Fruit fly (Drosophila melanogaster) whole organism, adult: ENCODE results near the gene Samuel.

Source experiments
- CG11617 ChIP-seq: fragments of 200-800 bp; sonication (Bioruptor generic); optimal IDR thresholded peaks from 2 replicates; lab custom pipeline; 2017; ENCODE audit warnings: mild to moderate bottlenecking, missing biosample characterization, missing genetic modification reagents, missing genetic modification characterization
- CG12768 ChIP-seq: fragments of 200-800 bp; sonication (Bioruptor generic); optimal IDR thresholded peaks from 2 replicates; lab custom pipeline; 2017; ENCODE audit warnings: missing biosample characterization, missing genetic modification characterization, mild to moderate bottlenecking, moderate library complexity, missing genetic modification reagents
- CG14711 ChIP-seq: fragments of 200-800 bp; sonication (Bioruptor generic); optimal IDR thresholded peaks from 2 replicates; lab custom pipeline; 2018; ENCODE audit warnings: missing biosample characterization, mild to moderate bottlenecking, missing genetic modification characterization, moderate library complexity
- CG1620 ChIP-seq: fragments of 200-800 bp; sonication (Bioruptor generic); optimal IDR thresholded peaks from 2 replicates; lab custom pipeline; 2016; ENCODE audit warnings: missing biosample characterization, missing genetic modification characterization
- CG33017 ChIP-seq: fragments of 200-800 bp; sonication (Bioruptor generic); optimal IDR thresholded peaks from 2 replicates; lab custom pipeline; 2018; ENCODE audit warnings: missing biosample characterization, mild to moderate bottlenecking, missing genetic modification characterization, moderate library complexity
- CG5204 ChIP-seq: fragments of 200-800 bp; sonication (Bioruptor generic); optimal IDR thresholded peaks from 2 replicates; lab custom pipeline; 2016; ENCODE audit warnings: missing biosample characterization, missing genetic modification characterization
- CG7045 ChIP-seq: fragments of 200-800 bp; sonication (Bioruptor generic); optimal IDR thresholded peaks from 2 replicates; lab custom pipeline; 2017; ENCODE audit warnings: missing biosample characterization, mild to moderate bottlenecking, missing genetic modification characterization
- CG7101 ChIP-seq: fragments of 200-800 bp; sonication (Bioruptor generic); optimal IDR thresholded peaks from 2 replicates; lab custom pipeline; 2018; ENCODE audit warnings: missing biosample characterization, mild to moderate bottlenecking, missing genetic modification characterization, moderate library complexity
- Clk ChIP-seq: fragments of 200-800 bp; sonication (Bioruptor generic); optimal IDR thresholded peaks from 2 replicates; lab custom pipeline; 2017; ENCODE audit warnings: missing biosample characterization, missing genetic modification characterization
- Crg-1 ChIP-seq: fragments of 200-800 bp; sonication (Bioruptor generic); optimal IDR thresholded peaks from 2 replicates; lab custom pipeline; 2016; ENCODE audit warnings: missing biosample characterization, missing genetic modification characterization
- Hr96 ChIP-seq: fragments of 200-800 bp; sonication (Bioruptor generic); optimal IDR thresholded peaks from 2 replicates; lab custom pipeline; 2016; ENCODE audit warnings: missing biosample characterization, missing genetic modification characterization
- Mnt ChIP-seq: fragments of 200-800 bp; sonication (Bioruptor generic); optimal IDR thresholded peaks from 2 replicates; lab custom pipeline; 2016; ENCODE audit warnings: missing biosample characterization, mild to moderate bottlenecking, missing genetic modification characterization
- bab1 ChIP-seq: fragments of 200-800 bp; sonication (Bioruptor generic); optimal IDR thresholded peaks from 3 replicates; lab custom pipeline; 2019; ENCODE audit warnings: missing biosample characterization, mild to moderate bottlenecking, missing genetic modification characterization, moderate library complexity
- cic ChIP-seq: fragments of 200-800 bp; sonication (Bioruptor generic); optimal IDR thresholded peaks from 2 replicates; lab custom pipeline; 2017; ENCODE audit warnings: missing biosample characterization, mild to moderate bottlenecking, missing genetic modification characterization, moderate library complexity
- cnc ChIP-seq, 2 experiments: fragments of >200 bp; optimal IDR thresholded peaks; 2 replicates each; lab custom pipeline; 2017
- kay ChIP-seq: fragments of 200-800 bp; sonication (Bioruptor generic); peaks from one replicate; lab custom pipeline; 2016; ENCODE audit warnings: missing biosample characterization, missing genetic modification characterization, borderline replicate concordance
- ovo ChIP-seq: fragments of 200-800 bp; sonication (Bioruptor generic); optimal IDR thresholded peaks from 2 replicates; lab custom pipeline; 2016; ENCODE audit warnings: missing biosample characterization, missing genetic modification characterization
- pad ChIP-seq: fragments of 200-800 bp; sonication (Bioruptor generic); optimal IDR thresholded peaks from 3 replicates; lab custom pipeline; 2017; ENCODE audit warnings: missing biosample characterization, missing genetic modification characterization, mild to moderate bottlenecking, moderate library complexity, missing genetic modification reagents
- tj ChIP-seq: fragments of 200-800 bp; sonication (Bioruptor generic); optimal IDR thresholded peaks from 3 replicates; lab custom pipeline; 2017; ENCODE audit warnings: missing biosample characterization, mild to moderate bottlenecking, missing genetic modification characterization, moderate library complexity
- toe ChIP-seq: fragments of 200-800 bp; sonication (Bioruptor generic); optimal IDR thresholded peaks from 2 replicates; lab custom pipeline; 2016; ENCODE audit warnings: missing biosample characterization, missing genetic modification characterization

Gene Samuel

dm6 chr2L:11059206-11059605 is 7.6 kb downstream of the Samuel start:
- TF ChIP-seq Crg-1 (GFP tag; lab: Kevin White, UChicago) (no peak), cnc (optimal IDR thresholded peaks at IDR 0.05; lab: Kevin White, UChicago) (no peak), pad (no peak), Clk (GFP tag; lab: Kevin White, UChicago) (no peak), CG7045 (GFP tag; lab: Kevin White, UChicago) (no peak), Hr96 (GFP tag; lab: Kevin White, UChicago) (no peak), CG5204 (GFP tag; lab: Kevin White, UChicago) (no peak), kay (GFP tag; lab: Kevin White, UChicago) (no peak), CG7101 (tag; lab: Kevin White, UChicago) (no peak), tj (GFP tag; lab: Kevin White, UChicago) (no peak), cic (GFP tag; lab: Kevin White, UChicago) (no peak), CG14711 (tag; lab: Kevin White, UChicago) (no peak), CG11617 (GFP tag; lab: Kevin White, UChicago) (no peak), bab1 (no peak), ovo (GFP tag; lab: Kevin White, UChicago) (no peak), Mnt (GFP tag; lab: Kevin White, UChicago) (no peak), toe (GFP tag; lab: Kevin White, UChicago) (no peak), CG33017 (tag; lab: Kevin White, UChicago) (no peak), CG1620 (no peak), CG12768 (GFP tag; lab: Kevin White, UChicago) (no peak)

dm6 chr2L:11058111-11058665 is 8.6 kb downstream of the Samuel start:
- TF ChIP-seq Mnt (GFP tag; lab: Kevin White, UChicago), result no peak
- no peak for TF ChIP-seq Crg-1 (GFP tag; lab: Kevin White, UChicago)
- no peak for TF ChIP-seq ovo (GFP tag; lab: Kevin White, UChicago)
- peak; percentile 59 for TF ChIP-seq CG12768 (GFP tag; lab: Kevin White, UChicago)
- TF ChIP-seq Hr96 (GFP tag; lab: Kevin White, UChicago), result no peak
- TF ChIP-seq CG14711 (tag; lab: Kevin White, UChicago), result no peak

dm6 chr2L:11057333-11058110 is 9.3 kb downstream of the Samuel start:
- TF ChIP-seq CG33017 (tag; lab: Kevin White, UChicago) (peak; percentile 25), pad (peak; percentile 54), CG7045 (GFP tag; lab: Kevin White, UChicago) (peak; percentile 51), Crg-1 (GFP tag; lab: Kevin White, UChicago) (no peak), CG12768 (GFP tag; lab: Kevin White, UChicago) (peak; percentile 71), cic (GFP tag; lab: Kevin White, UChicago) (peak; percentile 70), CG14711 (tag; lab: Kevin White, UChicago) (peak; percentile 16), ovo (GFP tag; lab: Kevin White, UChicago) (peak; percentile 11), tj (GFP tag; lab: Kevin White, UChicago) (peak; percentile 40), Mnt (GFP tag; lab: Kevin White, UChicago) (peak; percentile 59), kay (GFP tag; lab: Kevin White, UChicago) (peak; percentile 96), cnc (optimal IDR thresholded peaks at IDR 0.05; lab: Kevin White, UChicago) (no peak), CG11617 (GFP tag; lab: Kevin White, UChicago) (peak; percentile 63), CG1620 (peak; percentile 34), bab1 (peak; percentile 75), Clk (GFP tag; lab: Kevin White, UChicago) (no peak), toe (GFP tag; lab: Kevin White, UChicago) (peak; percentile 38), CG5204 (GFP tag; lab: Kevin White, UChicago) (peak; percentile 81), Hr96 (GFP tag; lab: Kevin White, UChicago) (peak; percentile 41), CG7101 (tag; lab: Kevin White, UChicago) (peak; percentile 44)

dm6 chr2L:11056791-11057332 is 9.9 kb downstream of the Samuel start:
- TF ChIP-seq ovo (GFP tag; lab: Kevin White, UChicago) (no peak), CG7101 (tag; lab: Kevin White, UChicago) (no peak), kay (GFP tag; lab: Kevin White, UChicago) (no peak), bab1 (no peak), CG14711 (tag; lab: Kevin White, UChicago) (no peak), Mnt (GFP tag; lab: Kevin White, UChicago) (no peak), CG11617 (GFP tag; lab: Kevin White, UChicago) (no peak), CG12768 (GFP tag; lab: Kevin White, UChicago) (no peak)

- peak; percentile 60 for TF ChIP-seq kay (GFP tag; lab: Kevin White, UChicago)
- TF ChIP-seq CG33017 (tag; lab: Kevin White, UChicago), result no peak
Measured at dm6 chr2L:11053018-11053807, 13.6 kb downstream of the Samuel start.
